Fruit fly (Drosophila melanogaster): ENCODE data around the gene CG11601.

The CG11601 gene

DNA sequence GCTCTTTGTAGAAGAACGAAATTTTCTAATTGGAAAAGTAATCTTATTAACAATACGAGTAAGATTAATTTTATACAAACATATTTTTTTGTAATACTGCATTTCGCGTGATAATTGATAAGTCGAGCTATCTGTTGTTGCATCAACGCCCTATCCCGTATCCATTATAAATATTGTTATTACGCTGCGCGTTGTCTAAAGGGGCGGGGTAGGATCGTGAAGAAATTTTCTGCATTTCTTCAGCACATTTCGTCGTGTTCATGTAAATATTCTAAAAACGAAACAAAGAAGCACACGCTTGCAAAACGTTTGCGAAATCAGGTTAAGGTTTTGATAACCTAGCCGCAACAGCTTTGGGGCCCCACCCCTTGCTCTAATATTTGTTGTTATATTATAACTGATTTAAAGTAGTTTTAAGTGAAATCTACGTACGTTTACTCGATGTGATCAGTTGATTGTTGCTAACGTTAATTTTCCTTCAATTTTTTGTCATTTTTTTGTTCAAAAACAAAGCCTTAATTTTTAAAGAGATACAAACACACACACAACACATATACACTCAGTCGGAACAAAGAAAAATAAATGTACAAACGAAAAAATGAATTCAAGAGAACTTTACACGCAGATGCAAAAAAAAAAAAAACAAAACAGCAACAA, 20.4 kb upstream of the CG11601 start:
- TF ChIP-seq Doc2 (GFP tag; IDR thresholded peaks at IDR 0.05) (no peak), Sin3A (optimal IDR thresholded peaks at IDR 0.05) (no peak), Six4 (GFP tag; optimal IDR thresholded peaks at IDR 0.05) (no peak), dpn (GFP tag; optimal IDR thresholded peaks at IDR 0.05) (no peak), usp (GFP tag; optimal IDR thresholded peaks at IDR 0.05) (no peak), CG12769 (tag; optimal IDR thresholded peaks at IDR 0.05) (no peak), wek (GFP tag; optimal IDR thresholded peaks at IDR 0.05) (no peak), Hmr (GFP tag; optimal IDR thresholded peaks at IDR 0.05) (no peak), eyg (GFP tag; optimal IDR thresholded peaks at IDR 0.05) (no peak), CG11560 (tag; IDR thresholded peaks at IDR 0.05) (no peak), CG9609 (GFP tag; optimal IDR thresholded peaks at IDR 0.05) (no peak), twi (tag; optimal IDR thresholded peaks at IDR 0.05) (no peak), Hr39 (optimal IDR thresholded peaks at IDR 0.05) (no peak)

DNA sequence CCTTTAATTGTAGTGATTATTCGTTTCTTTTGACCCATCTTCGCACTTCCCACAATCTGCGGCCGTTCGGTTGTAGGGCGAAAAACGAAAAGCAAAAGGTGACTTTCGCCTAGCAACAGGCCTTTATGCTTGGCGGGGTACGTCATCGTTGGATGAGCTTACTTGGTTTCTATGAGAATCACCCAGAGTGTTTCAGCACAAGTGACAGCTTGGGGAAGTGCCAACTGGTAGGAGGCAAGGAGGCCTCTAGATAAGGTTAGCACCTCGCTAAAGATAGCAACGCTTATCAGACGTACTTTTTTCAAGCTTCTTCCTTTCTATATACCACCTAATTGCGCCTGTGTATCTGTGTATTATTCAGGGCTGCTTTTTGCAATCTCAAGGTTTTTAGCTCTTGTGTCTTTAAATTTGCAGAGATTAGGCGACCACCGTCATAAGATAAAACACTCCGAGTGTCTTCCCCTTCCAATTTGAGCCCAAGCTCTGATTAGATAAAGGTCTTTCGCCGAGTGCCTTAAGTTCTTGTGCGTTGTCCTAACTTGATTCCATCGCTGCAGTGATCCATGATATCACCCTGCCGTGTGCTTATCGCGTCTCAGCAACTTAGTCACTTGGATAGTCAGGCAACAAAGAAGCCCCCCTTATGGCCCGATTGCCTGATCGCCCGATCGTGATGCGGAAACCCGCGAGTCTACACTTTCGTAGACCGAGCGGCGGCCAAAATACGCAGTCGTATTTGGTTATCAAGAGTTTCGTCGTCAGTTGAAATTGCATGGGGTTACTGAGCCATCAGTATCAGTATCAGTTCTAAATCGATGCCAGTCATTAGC, 18.0 kb upstream of the CG11601 start:
- TF ChIP-seq CG14965 (GFP tag; optimal IDR thresholded peaks at IDR 0.05; ENCODE audit: borderline replicate concordance) (no peak), slou (GFP tag; optimal IDR thresholded peaks at IDR 0.05) (no peak), Dip2 (GFP tag; IDR thresholded peaks at IDR 0.05) (no peak), Awh (GFP tag; IDR thresholded peaks at IDR 0.05) (no peak), ash1 (GFP tag; optimal IDR thresholded peaks at IDR 0.05) (no peak), CG34376 (GFP tag; optimal IDR thresholded peaks at IDR 0.05) (peak; percentile 91), Opbp (GFP tag; IDR thresholded peaks at IDR 0.05; ENCODE audit: partially characterized antibody) (no peak), Antp (GFP tag; optimal IDR thresholded peaks at IDR 0.05) (no peak), lov (optimal IDR thresholded peaks at IDR 0.05) (no peak), lov (GFP tag; IDR thresholded peaks at IDR 0.05) (no peak), ewg (GFP tag; optimal IDR thresholded peaks at IDR 0.05) (no peak), mirr (GFP tag; optimal IDR thresholded peaks at IDR 0.05) (peak; percentile 63), sug (tag; optimal IDR thresholded peaks at IDR 0.05) (peak; percentile 77), CG32767 (GFP tag; IDR thresholded peaks at IDR 0.05) (no peak), jing (GFP tag; optimal IDR thresholded peaks at IDR 0.05) (no peak), cwo (GFP tag; optimal IDR thresholded peaks at IDR 0.05) (peak; percentile 47), CG6654 (GFP tag; optimal IDR thresholded peaks at IDR 0.05) (no peak), Bteb2 (GFP tag; optimal IDR thresholded peaks at IDR 0.05) (no peak), CG5180 (GFP tag; optimal IDR thresholded peaks at IDR 0.05) (no peak), H15 (GFP tag; IDR thresholded peaks at IDR 0.05) (no peak), Myb (GFP tag; optimal IDR thresholded peaks at IDR 0.05) (no peak), tx (GFP tag; optimal IDR thresholded peaks at IDR 0.05) (no peak), CG32772 (GFP tag; IDR thresholded peaks at IDR 0.05) (no peak), Elba2 (GFP tag; optimal IDR thresholded peaks at IDR 0.05) (no peak), CG3847 (GFP tag; IDR thresholded peaks at IDR 0.05) (0 out of 2 replicates have a peak, but pooled peaks have one; percentile 9), ase (GFP tag; IDR thresholded peaks at IDR 0.05) (no peak), z (GFP tag; IDR thresholded peaks at IDR 0.05) (no peak), danr (GFP tag; IDR thresholded peaks at IDR 0.05) (no peak), ci (GFP tag; IDR thresholded peaks at IDR 0.05) (0 out of 3 replicates have a peak, but pooled peaks have one; percentile 24), CG10565 (GFP tag; optimal IDR thresholded peaks at IDR 0.05) (no peak), ken (GFP tag; IDR thresholded peaks at IDR 0.05) (0 out of 3 replicates have a peak, but pooled peaks have one; percentile 7), D (optimal IDR thresholded peaks at IDR 0.05) (no peak), D (GFP tag; optimal IDR thresholded peaks at IDR 0.05) (no peak), ftz-f1 (GFP tag; optimal IDR thresholded peaks at IDR 0.05) (peak; percentile 12), CG2116 (GFP tag; optimal IDR thresholded peaks at IDR 0.05) (no peak), unc-4 (GFP tag; IDR thresholded peaks at IDR 0.05; ENCODE audit: partially characterized antibody) (no peak), chinmo (GFP tag; IDR thresholded peaks at IDR 0.05; ENCODE audit: partially characterized antibody) (0 out of 4 replicates have a peak, but pooled peaks have one; percentile 35)

All from whole organism, embryonic.